ENCODE assay signal across 2 fruit fly cellular contexts in the genomic region with DNA sequence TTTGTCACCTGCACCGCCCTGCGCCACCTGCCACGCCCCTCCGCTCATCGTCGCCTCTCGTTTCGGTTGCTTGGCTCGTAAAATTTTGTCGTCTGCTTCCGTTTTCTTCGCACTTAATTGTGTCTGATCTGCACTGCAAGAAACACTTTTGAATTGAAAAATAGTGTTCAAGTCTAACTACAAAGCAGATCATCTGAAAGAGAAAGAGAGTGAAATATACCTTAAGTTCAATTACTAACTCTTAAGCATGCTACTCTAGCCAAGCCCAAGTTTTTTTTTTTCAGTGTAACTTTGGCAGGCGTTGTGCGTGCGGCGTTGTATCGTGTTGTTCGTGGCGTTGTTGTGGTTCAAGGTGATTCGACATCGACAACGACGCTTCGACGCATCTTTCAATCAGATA.
A peak's percentile ranks its signal among the peaks of the same experiment; 100 is the strongest.
TF ChIP-seq lines count a peak whose summit lies in the region.

No protein-coding gene starts in this region.

TF ChIP-seq in whole organism, embryonic, 481 proteins besides CTCF, POLR2A, EP300 and RAD21 (continued from another document and continues in another):
- TF ChIP-seq CG33557 (GFP tag; optimal IDR thresholded peaks at IDR 0.05; lab: Kevin White, UChicago) = peak; percentile 41
- TF ChIP-seq CG8281 (tag; optimal IDR thresholded peaks at IDR 0.05; lab: Kevin White, UChicago) = peak; percentile 70
- TF ChIP-seq Hr39 (optimal IDR thresholded peaks at IDR 0.05; lab: Kevin White, UChicago) = no peak
- TF ChIP-seq Antp (GFP tag; optimal IDR thresholded peaks at IDR 0.05; lab: Kevin White, UChicago) = peak; percentile 97
- peak; percentile 91 for TF ChIP-seq CG8089 (GFP tag; optimal IDR thresholded peaks at IDR 0.05; lab: Kevin White, UChicago)
- peak; percentile 89 for TF ChIP-seq CG1603 (tag; optimal IDR thresholded peaks at IDR 0.05; lab: Kevin White, UChicago)
- no peak for TF ChIP-seq stwl (tag; optimal IDR thresholded peaks at IDR 0.05; lab: Kevin White, UChicago)
- TF ChIP-seq MESR4 (GFP tag; optimal IDR thresholded peaks at IDR 0.05; lab: Kevin White, UChicago) = peak; percentile 31
- TF ChIP-seq Trl (optimal IDR thresholded peaks at IDR 0.05; lab: Kevin White, UChicago) = no peak
- peak; percentile 96 for TF ChIP-seq Trl (GFP tag; optimal IDR thresholded peaks at IDR 0.05; lab: Kevin White, UChicago)
- peak; percentile 93 for TF ChIP-seq CG17328 (GFP tag; IDR thresholded peaks at IDR 0.05; lab: Robert Waterston, UW)
- no peak for TF ChIP-seq ato (GFP tag; IDR thresholded peaks at IDR 0.05; lab: Robert Waterston, UW; ENCODE audit: partially characterized antibody)
- peak; percentile 90 for TF ChIP-seq CG2889 (GFP tag; IDR thresholded peaks at IDR 0.05; lab: Robert Waterston, UW)
- no peak for TF ChIP-seq tll (GFP tag; optimal IDR thresholded peaks at IDR 0.05; lab: Kevin White, UChicago)
- TF ChIP-seq CG8478 (optimal IDR thresholded peaks at IDR 0.05; lab: Kevin White, UChicago) = no peak
- peak; percentile 85 for TF ChIP-seq CG4328 (GFP tag; optimal IDR thresholded peaks at IDR 0.05; lab: Kevin White, UChicago)
- TF ChIP-seq gem (tag; optimal IDR thresholded peaks at IDR 0.05; lab: Kevin White, UChicago) = peak; percentile 94
- TF ChIP-seq CG33213 (GFP tag; optimal IDR thresholded peaks at IDR 0.05; lab: Kevin White, UChicago) = peak; percentile 94
- TF ChIP-seq CG15269 (tag; optimal IDR thresholded peaks at IDR 0.05; lab: Kevin White, UChicago) = peak; percentile 95
- peak; percentile 91 for TF ChIP-seq Mrtf (GFP tag; IDR thresholded peaks at IDR 0.05; lab: Robert Waterston, UW)
- TF ChIP-seq CG34422 (GFP tag; IDR thresholded peaks at IDR 0.05; lab: Robert Waterston, UW) = peak; percentile 94
- TF ChIP-seq CG6791 (GFP tag; IDR thresholded peaks at IDR 0.05; lab: Robert Waterston, UW; ENCODE audit: partially characterized antibody) = no peak
- peak; percentile 92 for TF ChIP-seq CG12071 (GFP tag; optimal IDR thresholded peaks at IDR 0.05; lab: Kevin White, UChicago)
- peak; percentile 88 for TF ChIP-seq Ssrp (tag; optimal IDR thresholded peaks at IDR 0.05; lab: Kevin White, UChicago)
- TF ChIP-seq YL-1 (GFP tag; optimal IDR thresholded peaks at IDR 0.05; lab: Kevin White, UChicago) = peak; percentile 68
- peak; percentile 89 for TF ChIP-seq gsb (GFP tag; IDR thresholded peaks at IDR 0.05; lab: Robert Waterston, UW)
- peak; percentile 95 for TF ChIP-seq bab2 (GFP tag; optimal IDR thresholded peaks at IDR 0.05; lab: Kevin White, UChicago)
- peak; percentile 88 for TF ChIP-seq CG12769 (tag; optimal IDR thresholded peaks at IDR 0.05; lab: Kevin White, UChicago)
- TF ChIP-seq mam (GFP tag; optimal IDR thresholded peaks at IDR 0.05; lab: Kevin White, UChicago) = peak; percentile 96
- peak; percentile 80 for TF ChIP-seq CG11696 (GFP tag; IDR thresholded peaks at IDR 0.05; lab: Robert Waterston, UW)
- peak; percentile 97 for TF ChIP-seq ind (GFP tag; optimal IDR thresholded peaks at IDR 0.05; lab: Kevin White, UChicago)
- TF ChIP-seq trem (tag; optimal IDR thresholded peaks at IDR 0.05; lab: Kevin White, UChicago) = peak; percentile 61
- TF ChIP-seq Stat92E (GFP tag; optimal IDR thresholded peaks at IDR 0.05; lab: Kevin White, UChicago) = peak in 1 of 3 experiments; percentile 57
- TF ChIP-seq D19B (GFP tag; optimal IDR thresholded peaks at IDR 0.05; lab: Kevin White, UChicago) = peak; percentile 76
- peak; percentile 93 for TF ChIP-seq Six4 (GFP tag; optimal IDR thresholded peaks at IDR 0.05; lab: Kevin White, UChicago)
- peak; percentile 71; the same call in 1 of the 2 replicates for TF ChIP-seq CG10321 (GFP tag; IDR thresholded peaks at IDR 0.05; lab: Robert Waterston, UW)
- peak; percentile 80 for TF ChIP-seq zen (tag; optimal IDR thresholded peaks at IDR 0.05; lab: Kevin White, UChicago)
- peak; percentile 90 for TF ChIP-seq CG14667 (GFP tag; IDR thresholded peaks at IDR 0.05; lab: Robert Waterston, UW)
- no peak for TF ChIP-seq Scr (GFP tag; IDR thresholded peaks at IDR 0.05; lab: Robert Waterston, UW; ENCODE audit: partially characterized antibody)
- peak; percentile 85 for TF ChIP-seq CG5953 (GFP tag; IDR thresholded peaks at IDR 0.05; lab: Robert Waterston, UW)
- TF ChIP-seq MTF-1 (GFP tag; optimal IDR thresholded peaks at IDR 0.05; lab: Kevin White, UChicago; ENCODE audit: borderline replicate concordance) = peak; percentile 84
- TF ChIP-seq CG6654 (GFP tag; optimal IDR thresholded peaks at IDR 0.05; lab: Kevin White, UChicago) = peak; percentile 78
- TF ChIP-seq CG16815 (GFP tag; optimal IDR thresholded peaks at IDR 0.05; lab: Kevin White, UChicago) = peak; percentile 74
- peak; percentile 95 for TF ChIP-seq CG9817 (tag; optimal IDR thresholded peaks at IDR 0.05; lab: Kevin White, UChicago)
- TF ChIP-seq CG3847 (GFP tag; IDR thresholded peaks at IDR 0.05; lab: Robert Waterston, UW) = peak; percentile 94
- TF ChIP-seq CG10543 (GFP tag; optimal IDR thresholded peaks at IDR 0.05; lab: Kevin White, UChicago) = peak; percentile 94
- TF ChIP-seq BEAF-32 (GFP tag; optimal IDR thresholded peaks at IDR 0.05; lab: Kevin White, UChicago) = no peak
- peak; percentile 81 for TF ChIP-seq gt (GFP tag; IDR thresholded peaks at IDR 0.05; lab: Robert Waterston, UW)
- peak; percentile 88 to 91 for TF ChIP-seq Hr51 (GFP tag; optimal IDR thresholded peaks at IDR 0.05; lab: Kevin White, UChicago)
- TF ChIP-seq fru (optimal IDR thresholded peaks at IDR 0.05; lab: Kevin White, UChicago) = no peak
- peak; percentile 8 for TF ChIP-seq gfzf (GFP tag; optimal IDR thresholded peaks at IDR 0.05; lab: Kevin White, UChicago)
- TF ChIP-seq CG17829 (tag; optimal IDR thresholded peaks at IDR 0.05; lab: Kevin White, UChicago) = peak; percentile 87
- TF ChIP-seq seq (GFP tag; IDR thresholded peaks at IDR 0.05; lab: Robert Waterston, UW) = peak; percentile 92
- peak; percentile 87 for TF ChIP-seq CG15011 (GFP tag; optimal IDR thresholded peaks at IDR 0.05; lab: Kevin White, UChicago)
- TF ChIP-seq CG14710 (tag; optimal IDR thresholded peaks at IDR 0.05; lab: Kevin White, UChicago) = peak; percentile 77
- peak; percentile 96 for TF ChIP-seq Rfx (GFP tag; IDR thresholded peaks at IDR 0.05; lab: Robert Waterston, UW)
- TF ChIP-seq vvl (GFP tag; IDR thresholded peaks at IDR 0.05; lab: Robert Waterston, UW) = peak; percentile 96
- peak; percentile 88 for TF ChIP-seq Oaz (GFP tag; IDR thresholded peaks at IDR 0.05; lab: Robert Waterston, UW)
- TF ChIP-seq Hey (tag; optimal IDR thresholded peaks at IDR 0.05; lab: Kevin White, UChicago) = peak; percentile 77
- TF ChIP-seq CG3163 (GFP tag; optimal IDR thresholded peaks at IDR 0.05; lab: Kevin White, UChicago) = peak; percentile 67
- TF ChIP-seq sna (GFP tag; IDR thresholded peaks at IDR 0.05; lab: Robert Waterston, UW; ENCODE audit: partially characterized antibody) = no peak
- TF ChIP-seq Nf-YA (GFP tag; IDR thresholded peaks at IDR 0.05; lab: Robert Waterston, UW) = peak; percentile 84
- peak; percentile 89 for TF ChIP-seq CG3065 (GFP tag; optimal IDR thresholded peaks at IDR 0.05; lab: Kevin White, UChicago)

TF ChIP-seq in whole organism, prepupa, 60 proteins besides CTCF, POLR2A, EP300 and RAD21 (continued from another document):
- TF ChIP-seq Hr38 (GFP tag; optimal IDR thresholded peaks at IDR 0.05; lab: Kevin White, UChicago) (no peak), CG6792 (GFP tag; optimal IDR thresholded peaks at IDR 0.05; lab: Kevin White, UChicago) (peak; percentile 58), CG11294 (GFP tag; IDR thresholded peaks at IDR 0.05; lab: Robert Waterston, UW) (peak; percentile 79), CG32006 (GFP tag; optimal IDR thresholded peaks at IDR 0.05; lab: Kevin White, UChicago) (peak; percentile 64), CG3032 (tag; optimal IDR thresholded peaks at IDR 0.05; lab: Kevin White, UChicago) (no peak), Met (GFP tag; optimal IDR thresholded peaks at IDR 0.05; lab: Kevin White, UChicago) (peak; percentile 47), Lpt (GFP tag; optimal IDR thresholded peaks at IDR 0.05; lab: Kevin White, UChicago) (peak; percentile 38), CG1621 (tag; optimal IDR thresholded peaks at IDR 0.05; lab: Kevin White, UChicago) (peak; percentile 51), fkh (GFP tag; optimal IDR thresholded peaks at IDR 0.05; lab: Kevin White, UChicago) (peak; percentile 51)
